Worm (Caenorhabditis elegans): Measurements from ENCODE around the gene ucr-1.

ce11 chrIII:5629225-5629624 is 37.3 kb downstream of the ucr-1 start:
- no peak for TF ChIP-seq zag-1 (tag; optimal IDR thresholded peaks at IDR 0.05)
- TF ChIP-seq peb-1 (tag; optimal IDR thresholded peaks at IDR 0.05) = no peak
- TF ChIP-seq nhr-23 (tag; optimal IDR thresholded peaks at IDR 0.05) = no peak
- TF ChIP-seq nhr-11 (tag; optimal IDR thresholded peaks at IDR 0.05) = no peak
- TF ChIP-seq ztf-11 (tag; optimal IDR thresholded peaks at IDR 0.05) = no peak
- no peak for TF ChIP-seq elt-1 (tag; optimal IDR thresholded peaks at IDR 0.05)
- TF ChIP-seq nhr-77 (tag; optimal IDR thresholded peaks at IDR 0.05) = no peak
- TF ChIP-seq snpc-4 (tag; optimal IDR thresholded peaks at IDR 0.05) = no peak
- no peak for TF ChIP-seq lin-39 (tag; optimal IDR thresholded peaks at IDR 0.05)
- TF ChIP-seq nhr-12 (tag; optimal IDR thresholded peaks at IDR 0.05) = no peak
- no peak for TF ChIP-seq mbf-1 (tag; optimal IDR thresholded peaks at IDR 0.05)
- no peak for TF ChIP-seq ama-1 (optimal IDR thresholded peaks at IDR 0.05)
- TF ChIP-seq ceh-82 (tag; optimal IDR thresholded peaks at IDR 0.05) = no peak
- TF ChIP-seq ceh-16 (tag; optimal IDR thresholded peaks at IDR 0.05) = no peak

Measured in whole organism, L2 larva.